Worm (Caenorhabditis elegans): Measurements from ENCODE around the gene K10H10.6.

DNA sequence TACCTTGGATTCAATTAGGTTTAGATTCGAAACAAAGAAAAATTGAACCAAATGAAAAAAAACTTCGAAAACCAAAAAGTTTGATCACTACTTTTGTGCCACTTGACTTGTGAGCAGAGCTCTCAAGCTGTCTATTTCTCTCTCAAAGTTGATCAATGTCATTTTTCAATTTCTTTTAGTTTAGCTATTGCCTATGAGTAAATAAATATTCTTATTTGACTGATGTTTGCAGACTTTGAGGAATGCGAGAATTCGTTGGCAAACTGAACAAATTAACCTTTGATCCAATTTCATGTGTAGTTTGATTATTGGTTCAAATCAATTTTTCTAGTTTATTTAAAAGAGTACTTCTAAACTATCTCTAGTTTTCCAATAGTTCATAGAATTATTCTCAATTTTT, 19.3 kb upstream of the K10H10.6 start:
- TF ChIP-seq flt-1 (GFP tag; IDR thresholded peaks at IDR 0.05) (no peak), ets-7 (tag; optimal IDR thresholded peaks at IDR 0.05) (no peak), ama-1 (optimal IDR thresholded peaks at IDR 0.05) (no peak)
